Fruit fly (Drosophila melanogaster): ENCODE measurements around the gene CG17192.

CG17192 gene

DNA sequence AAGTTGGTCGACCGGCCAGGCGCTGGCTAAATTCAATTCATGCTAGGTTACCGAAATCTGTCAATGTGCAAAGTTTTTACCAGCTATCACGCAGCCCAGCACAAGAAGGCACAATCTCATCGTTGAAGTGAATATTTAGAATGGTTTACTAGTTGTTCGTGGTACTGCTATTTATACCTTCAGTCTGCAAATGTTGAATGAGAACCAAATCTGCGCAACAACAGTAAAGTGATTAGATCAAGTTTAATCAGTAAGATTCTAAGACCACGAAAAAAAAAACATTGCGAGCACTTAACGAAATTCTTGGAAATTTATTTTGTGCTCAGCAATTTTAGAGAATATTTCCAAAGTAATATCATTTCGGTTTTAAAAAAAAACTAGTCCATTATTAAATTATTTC is 12.7 kb downstream of the CG17192 start, which contains the start of gene CG6296:
Gene CG6296, minus strand, starts transcription at position 132 of the 400 bp plus-strand sequence.
- TF ChIP-seq CG13204 (GFP tag; optimal IDR thresholded peaks at IDR 0.05) (no peak), rn (GFP tag; IDR thresholded peaks at IDR 0.05) (no peak), CG10348 (GFP tag; IDR thresholded peaks at IDR 0.05) (no peak), CG9948 (tag; optimal IDR thresholded peaks at IDR 0.05) (no peak), CG34367 (tag; optimal IDR thresholded peaks at IDR 0.05) (no peak), Pif1A (GFP tag; optimal IDR thresholded peaks at IDR 0.05) (no peak), CG17806 (tag; optimal IDR thresholded peaks at IDR 0.05) (no peak), Pif1B (GFP tag; optimal IDR thresholded peaks at IDR 0.05) (no peak), CG32121 (GFP tag; IDR thresholded peaks at IDR 0.05) (no peak), CG14655 (GFP tag; optimal IDR thresholded peaks at IDR 0.05) (no peak)

DNA sequence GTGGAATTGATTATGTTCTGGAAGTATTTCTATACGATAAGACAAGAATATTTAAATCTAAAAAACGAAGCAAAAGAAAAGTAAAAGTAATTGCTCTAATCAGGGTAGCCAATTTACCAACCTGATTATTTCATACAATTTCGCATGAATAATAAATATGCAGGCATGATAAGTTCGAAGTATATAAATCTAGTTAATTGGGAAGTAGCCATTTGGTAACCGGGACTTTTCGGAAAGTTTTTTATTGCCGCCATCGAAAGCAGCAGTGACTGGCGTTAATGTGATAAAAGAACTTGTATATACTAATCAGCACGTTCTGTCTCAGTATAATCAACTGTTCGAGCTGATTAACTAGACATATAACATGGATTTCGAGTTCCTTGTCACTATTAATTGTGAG is 15.3 kb downstream of the CG17192 start:
- TF ChIP-seq CG14655 (GFP tag; optimal IDR thresholded peaks at IDR 0.05) = no peak
- TF ChIP-seq CG32121 (GFP tag; IDR thresholded peaks at IDR 0.05) = no peak

DNA sequence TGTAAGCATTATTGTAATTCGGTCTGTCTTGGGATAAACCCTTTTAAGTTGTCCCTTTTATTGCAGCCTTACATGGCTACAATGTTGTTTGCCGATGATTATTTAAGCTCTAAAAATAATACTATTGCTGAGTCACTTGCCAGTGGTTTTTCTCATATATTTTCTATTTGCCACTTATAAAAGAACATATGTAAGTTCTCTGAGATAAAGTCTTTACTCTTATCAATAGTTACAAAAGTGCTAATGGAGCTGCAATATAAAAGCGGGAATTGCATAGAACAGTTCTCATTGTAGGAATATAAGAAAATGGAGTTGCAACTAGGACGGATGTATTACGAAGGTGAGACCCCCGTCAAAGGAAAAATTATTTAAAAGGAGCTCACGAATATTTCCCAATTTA is 18.6 kb downstream of the CG17192 start, which contains the start of gene CG31077:
Gene CG31077, plus strand, starts transcription at position 301 of the 400 bp plus-strand sequence.
- no peak for TF ChIP-seq EcR (GFP tag; optimal IDR thresholded peaks at IDR 0.05)
- TF ChIP-seq CG8159 (tag; optimal IDR thresholded peaks at IDR 0.05) = no peak
- no peak for TF ChIP-seq rn (GFP tag; IDR thresholded peaks at IDR 0.05)
- no peak for TF ChIP-seq fd96Ca (GFP tag; IDR thresholded peaks at IDR 0.05)
- no peak for TF ChIP-seq CG13204 (GFP tag; optimal IDR thresholded peaks at IDR 0.05)
- no peak for TF ChIP-seq Ets98B (GFP tag; IDR thresholded peaks at IDR 0.05)
- TF ChIP-seq CG15710 (tag; optimal IDR thresholded peaks at IDR 0.05) = no peak
- no peak for TF ChIP-seq Pif1A (GFP tag; optimal IDR thresholded peaks at IDR 0.05)
- no peak for TF ChIP-seq CG14655 (GFP tag; optimal IDR thresholded peaks at IDR 0.05)

DNA sequence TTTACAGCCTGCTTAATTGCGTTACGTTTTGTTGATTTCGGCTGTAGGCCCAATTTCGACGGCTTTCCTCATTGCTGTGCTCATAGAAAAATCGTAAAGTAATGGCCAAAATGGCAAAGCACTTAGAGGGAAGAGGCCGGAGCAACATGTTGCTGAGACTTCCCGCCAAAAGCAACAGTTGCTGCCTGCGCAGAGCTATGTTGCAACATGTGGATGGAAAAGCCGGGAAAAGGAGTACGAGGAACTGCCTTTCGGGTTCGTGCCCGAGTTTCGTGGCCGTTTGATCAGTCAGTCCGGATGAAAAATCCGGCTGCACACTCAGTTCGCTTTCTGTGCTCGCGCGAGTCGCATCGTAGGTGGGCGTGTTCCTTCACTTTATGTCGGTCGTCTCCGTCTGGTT is 21.4 kb downstream of the CG17192 start, which contains the start of gene RYa-R:
Gene RYa-R, plus strand, starts transcription at position 339 of the 400 bp plus-strand sequence.
- no peak for TF ChIP-seq CG15710 (tag; optimal IDR thresholded peaks at IDR 0.05)
- no peak for TF ChIP-seq CG34367 (tag; optimal IDR thresholded peaks at IDR 0.05)
- TF ChIP-seq D1 (tag; optimal IDR thresholded peaks at IDR 0.05) = no peak
- no peak for TF ChIP-seq CG8159 (tag; optimal IDR thresholded peaks at IDR 0.05)
- TF ChIP-seq fd96Ca (GFP tag; IDR thresholded peaks at IDR 0.05) = no peak
- TF ChIP-seq rn (GFP tag; IDR thresholded peaks at IDR 0.05) = no peak
- TF ChIP-seq CG8301 (tag; optimal IDR thresholded peaks at IDR 0.05) = no peak
- no peak for TF ChIP-seq gl (tag; optimal IDR thresholded peaks at IDR 0.05)
- no peak for TF ChIP-seq CG4496 (GFP tag; IDR thresholded peaks at IDR 0.05)
- TF ChIP-seq CG32121 (GFP tag; IDR thresholded peaks at IDR 0.05) = no peak

DNA sequence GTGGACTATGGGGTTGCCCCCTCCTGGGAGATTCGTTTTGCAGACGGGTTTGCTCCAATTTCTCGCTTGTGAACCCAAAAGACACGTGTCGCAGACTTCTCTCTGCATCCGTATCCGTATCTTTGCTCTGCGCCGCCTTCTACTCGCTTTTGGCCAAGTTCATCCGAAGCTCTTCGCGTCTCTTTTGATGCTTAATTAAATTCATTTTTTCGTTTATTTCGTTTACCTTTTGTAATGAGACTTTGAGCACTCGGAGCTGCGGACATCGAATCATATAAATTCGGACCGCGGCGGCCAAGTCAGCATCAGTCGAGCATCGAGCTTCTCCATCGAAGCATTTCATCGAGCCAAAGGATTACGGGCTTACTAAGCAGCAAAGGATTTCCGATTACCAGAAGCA is 23.6 kb downstream of the CG17192 start, which contains the start of gene TwdlC:
Gene TwdlC, plus strand, starts transcription at position 301 of the 400 bp plus-strand sequence.
- TF ChIP-seq Snoo (tag; optimal IDR thresholded peaks at IDR 0.05) (no peak), CG14655 (GFP tag; optimal IDR thresholded peaks at IDR 0.05) (no peak), gl (tag; optimal IDR thresholded peaks at IDR 0.05) (no peak), Ets98B (GFP tag; IDR thresholded peaks at IDR 0.05) (no peak), Pif1B (GFP tag; optimal IDR thresholded peaks at IDR 0.05) (no peak), CG9948 (tag; optimal IDR thresholded peaks at IDR 0.05) (no peak), Pif1A (GFP tag; optimal IDR thresholded peaks at IDR 0.05) (no peak), D1 (tag; optimal IDR thresholded peaks at IDR 0.05) (no peak), CG8301 (tag; optimal IDR thresholded peaks at IDR 0.05) (no peak), CG15710 (tag; optimal IDR thresholded peaks at IDR 0.05) (no peak), CG17806 (tag; optimal IDR thresholded peaks at IDR 0.05) (no peak), CG13204 (GFP tag; optimal IDR thresholded peaks at IDR 0.05) (no peak), fd96Ca (GFP tag; IDR thresholded peaks at IDR 0.05) (no peak), CG4496 (GFP tag; IDR thresholded peaks at IDR 0.05) (no peak), CG34367 (tag; optimal IDR thresholded peaks at IDR 0.05) (no peak), CG10348 (GFP tag; IDR thresholded peaks at IDR 0.05) (no peak), EcR (GFP tag; optimal IDR thresholded peaks at IDR 0.05) (no peak), CG32121 (GFP tag; IDR thresholded peaks at IDR 0.05) (no peak)

DNA sequence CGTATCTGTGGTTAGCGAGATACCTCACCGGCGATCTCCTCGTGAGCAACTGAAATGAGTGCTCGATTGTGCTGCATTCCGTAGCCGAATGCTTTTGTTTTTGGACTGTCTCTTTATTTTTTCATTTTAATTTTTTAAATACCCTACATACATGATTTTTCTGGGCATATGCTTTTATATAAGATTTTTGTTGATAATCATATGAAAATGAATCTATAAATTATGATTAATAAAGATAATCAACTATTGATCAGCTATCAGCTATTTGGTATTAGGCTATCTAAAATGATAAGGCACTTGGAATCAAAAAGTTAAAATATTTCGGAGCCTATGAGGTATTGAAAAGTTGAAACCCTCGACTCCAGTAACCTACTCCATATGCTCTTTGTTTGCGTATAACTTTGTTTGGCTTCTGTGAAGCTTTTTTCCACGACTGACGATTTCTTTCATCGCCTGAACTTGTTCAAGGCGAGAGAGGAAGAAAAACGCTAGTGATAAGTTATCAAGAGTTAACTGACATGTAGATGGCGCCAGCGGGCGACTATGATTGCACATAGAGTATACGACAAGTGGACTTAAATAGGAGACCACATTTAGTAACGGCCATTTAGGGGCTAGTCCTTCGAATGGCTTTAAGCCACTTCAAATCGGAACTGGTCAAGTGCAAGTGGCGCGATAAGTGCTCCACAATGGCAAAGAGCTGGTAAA is 28.1 kb downstream of the CG17192 start, which contains the start of gene CG31076:
Gene CG31076, minus strand, starts transcription at position 51 of the 708 bp plus-strand sequence.
- TF ChIP-seq CG9948 (tag; optimal IDR thresholded peaks at IDR 0.05) = no peak
- TF ChIP-seq D1 (tag; optimal IDR thresholded peaks at IDR 0.05) = peak; percentile 23
- peak; percentile 52 for TF ChIP-seq CG17806 (tag; optimal IDR thresholded peaks at IDR 0.05)
- peak; percentile 14 for TF ChIP-seq CG15710 (tag; optimal IDR thresholded peaks at IDR 0.05)
- TF ChIP-seq CG4496 (GFP tag; IDR thresholded peaks at IDR 0.05) = no peak
- TF ChIP-seq gl (tag; optimal IDR thresholded peaks at IDR 0.05) = peak; percentile 35
- peak; percentile 46; the same call in 1 of the 2 replicates for TF ChIP-seq Ets98B (GFP tag; IDR thresholded peaks at IDR 0.05)
- peak; percentile 46 for TF ChIP-seq Pif1B (GFP tag; optimal IDR thresholded peaks at IDR 0.05)
- TF ChIP-seq fd96Ca (GFP tag; IDR thresholded peaks at IDR 0.05) = no peak
- TF ChIP-seq CG12605 (GFP tag; IDR thresholded peaks at IDR 0.05) = no peak
- peak; percentile 33 for TF ChIP-seq CG14655 (GFP tag; optimal IDR thresholded peaks at IDR 0.05)
- peak; percentile 61; the same call in 1 of the 2 replicates for TF ChIP-seq CG32121 (GFP tag; IDR thresholded peaks at IDR 0.05)
- TF ChIP-seq Pif1A (GFP tag; optimal IDR thresholded peaks at IDR 0.05) = peak; percentile 75
- TF ChIP-seq CG8159 (tag; optimal IDR thresholded peaks at IDR 0.05) = peak; percentile 67
- TF ChIP-seq Snoo (tag; optimal IDR thresholded peaks at IDR 0.05) = peak; percentile 73
- peak; percentile 85 for TF ChIP-seq EcR (GFP tag; optimal IDR thresholded peaks at IDR 0.05)

Measured in whole organism, pupa.